Worm (Caenorhabditis elegans) whole organism, L4 larva: ENCODE results near the gene sfxn-1.4.

Source experiments
- F49E8.2 ChIP-seq: sonication (generic microtip); optimal IDR thresholded peaks from 2 replicates; lab custom pipeline; 2016; ENCODE audit warnings: missing compliant biosample characterization, mild to moderate bottlenecking, missing genetic modification characterization, borderline replicate concordance
- T20F7.1 ChIP-seq: fragments of 200-800 bp; sonication (Bioruptor generic); optimal IDR thresholded peaks from 2 replicates; lab custom pipeline; 2018; ENCODE audit warnings: mild to moderate bottlenecking, missing genetic modification characterization, missing compliant biosample characterization
- T26A8.4 ChIP-seq: fragments of 200-800 bp; sonication (Bioruptor generic); IDR thresholded peaks from 2 replicates; pipeline ENCODE4 v1.3.6; 2022; ENCODE audit warnings: missing genetic modification characterization, missing compliant biosample characterization
- Y5F2A.4 ChIP-seq: fragments of 200-800 bp; sonication (Bioruptor generic); optimal IDR thresholded peaks from 2 replicates; lab custom pipeline; 2018; ENCODE audit warnings: mild to moderate bottlenecking, missing genetic modification characterization, missing compliant biosample characterization
- ZK337.2 ChIP-seq: fragments of 200-800 bp; sonication (Bioruptor generic); IDR thresholded peaks from 2 replicates; pipeline ENCODE4 v1.3.6; 2022; ENCODE audit warnings: missing genetic modification reagents, missing genetic modification characterization, missing compliant biosample characterization
- ama-1 ChIP-seq: fragments of 150-350 bp; optimal IDR thresholded peaks from 2 replicates; lab custom pipeline; 2014; ENCODE audit warnings: inconsistent platforms, mixed read lengths
- arid-1 ChIP-seq: fragments of 200-800 bp; sonication (Bioruptor generic); conservative IDR thresholded peaks from 2 replicates; pipeline ENCODE4 v1.3.6; 2022; ENCODE audit warnings: missing genetic modification reagents, missing genetic modification characterization, missing compliant biosample characterization
- attf-4 ChIP-seq: sonication (generic microtip); optimal IDR thresholded peaks from 3 replicates; lab custom pipeline; 2017; ENCODE audit warnings: missing biosample characterization, missing genetic modification characterization
- ceh-28 ChIP-seq: fragments of 150-350 bp; optimal IDR thresholded peaks from 2 replicates; lab custom pipeline; 2014; ENCODE audit warnings: missing biosample characterization, missing genetic modification reagents, missing genetic modification characterization
- ceh-62 ChIP-seq: sonication (generic microtip); optimal IDR thresholded peaks from 2 replicates; lab custom pipeline; 2017; ENCODE audit warnings: missing biosample characterization, missing genetic modification characterization
- ceh-82 ChIP-seq: sonication (generic microtip); optimal IDR thresholded peaks from 2 replicates; lab custom pipeline; 2017; ENCODE audit warnings: missing biosample characterization, missing genetic modification characterization
- ctbp-1 ChIP-seq: fragments of 200-800 bp; sonication (Bioruptor generic); IDR thresholded peaks from 2 replicates; pipeline ENCODE4 v1.3.6; 2022; ENCODE audit warnings: missing genetic modification reagents, missing genetic modification characterization, missing compliant biosample characterization
- daf-12 ChIP-seq: fragments of 150-350 bp; optimal IDR thresholded peaks from 2 replicates; lab custom pipeline; 2014; ENCODE audit warnings: missing biosample characterization, missing genetic modification reagents, missing genetic modification characterization
- daf-16 ChIP-seq, 3 experiments: sonication (generic microtip); optimal IDR thresholded peaks; 2 replicates each; lab custom pipeline; 2016 to 2017; ENCODE audit warnings: missing genetic modification characterization in 3 of 3, missing genetic modification reagents in 3 of 3, mild to moderate bottlenecking in 2 of 3, missing compliant biosample characterization in 2 of 3, missing biosample characterization in 1 of 3, moderate library complexity in 1 of 3
- daf-8 ChIP-seq: fragments of 200-800 bp; sonication (Bioruptor generic); IDR thresholded peaks from 2 replicates; pipeline ENCODE4 v1.3.6; 2022; ENCODE audit warnings: missing genetic modification characterization, missing compliant biosample characterization
- dmd-8 ChIP-seq: fragments of 200-800 bp; sonication (Bioruptor generic); IDR thresholded peaks from 2 replicates; pipeline ENCODE4 v1.3.6; 2022; ENCODE audit warnings: missing genetic modification characterization, missing compliant biosample characterization
- dpl-1 ChIP-seq: fragments of 150-350 bp; optimal IDR thresholded peaks from 2 replicates; lab custom pipeline; 2014; ENCODE audit warnings: missing biosample characterization, missing genetic modification reagents, missing genetic modification characterization
- duxl-1 ChIP-seq: sonication (generic microtip); optimal IDR thresholded peaks from 2 replicates; lab custom pipeline; 2016; ENCODE audit warnings: mild to moderate bottlenecking, missing genetic modification characterization, moderate library complexity, missing compliant biosample characterization; ENCODE audit not compliant: poor library complexity
- egl-43 ChIP-seq: fragments of 200-800 bp; sonication (Bioruptor generic); IDR thresholded peaks from 2 replicates; pipeline ENCODE4 v1.3.6; 2022; ENCODE audit warnings: missing genetic modification reagents, missing genetic modification characterization, missing compliant biosample characterization
- fkh-10 ChIP-seq: fragments of 150-350 bp; optimal IDR thresholded peaks from 2 replicates; lab custom pipeline; 2014; ENCODE audit warnings: missing biosample characterization, missing genetic modification reagents, missing genetic modification characterization
- hif-1 ChIP-seq, 2 experiments: sonication (generic microtip); optimal IDR thresholded peaks; 2 replicates each; lab custom pipeline; 2016 to 2017; ENCODE audit warnings: missing compliant biosample characterization in 2 of 2, missing genetic modification characterization in 2 of 2, missing genetic modification reagents in 2 of 2, missing genotype in 2 of 2, mild to moderate bottlenecking in 1 of 2
- lim-7 ChIP-seq: fragments of 200-800 bp; sonication (Bioruptor generic); IDR thresholded peaks from 2 replicates; pipeline ENCODE4 v1.3.6; 2022; ENCODE audit warnings: missing genetic modification characterization, missing compliant biosample characterization
- lin-38 ChIP-seq: fragments of 200-800 bp; sonication (Bioruptor generic); IDR thresholded peaks from 2 replicates; pipeline ENCODE4 v1.3.6; 2022; ENCODE audit warnings: missing genetic modification reagents, missing genetic modification characterization, missing compliant biosample characterization
- lir-3 ChIP-seq: sonication (generic microtip); optimal IDR thresholded peaks from 2 replicates; lab custom pipeline; 2016; ENCODE audit warnings: mild to moderate bottlenecking, missing genetic modification characterization, missing compliant biosample characterization
- lsy-2 ChIP-seq, 2 experiments: fragments of 150-350 bp in 1 of 2; sonication (generic microtip) in 1 of 2; optimal IDR thresholded peaks; 2 replicates each; lab custom pipeline; 2014 to 2017; ENCODE audit warnings: missing biosample characterization in 2 of 2, missing genetic modification characterization in 2 of 2
- madf-5 ChIP-seq, 2 experiments: fragments of 200-800 bp; sonication (Bioruptor generic); IDR thresholded peaks; 2 replicates each; pipeline ENCODE4 v1.3.6; 2022; ENCODE audit warnings: missing compliant biosample characterization in 2 of 2, missing genetic modification characterization in 2 of 2
- mdt-29 ChIP-seq: fragments of 200-800 bp; sonication (Bioruptor generic); IDR thresholded peaks from 2 replicates; pipeline ENCODE4 v1.3.6; 2022; ENCODE audit warnings: missing genetic modification reagents, missing genetic modification characterization, missing compliant biosample characterization
- mep-1 ChIP-seq: fragments of 150-350 bp; sonication (generic microtip); optimal IDR thresholded peaks from 3 replicates; lab custom pipeline; 2014; ENCODE audit warnings: missing biosample characterization, missing genetic modification characterization
- mxl-2 ChIP-seq: fragments of 200-800 bp; sonication (Bioruptor generic); conservative IDR thresholded peaks from 2 replicates; pipeline ENCODE4 v1.3.6; 2022; ENCODE audit warnings: missing genetic modification reagents, missing genetic modification characterization, missing compliant biosample characterization
- nhr-10 ChIP-seq: fragments of 150-350 bp; optimal IDR thresholded peaks from 2 replicates; lab custom pipeline; 2014; ENCODE audit warnings: missing biosample characterization, missing genetic modification characterization
- nhr-102 ChIP-seq: sonication (generic microtip); optimal IDR thresholded peaks from 2 replicates; lab custom pipeline; 2016; ENCODE audit warnings: mild to moderate bottlenecking, missing genetic modification characterization, moderate library complexity, missing compliant biosample characterization
- nhr-25 ChIP-seq: sonication (generic microtip); optimal IDR thresholded peaks from 2 replicates; lab custom pipeline; 2017; ENCODE audit warnings: missing genetic modification characterization, mild to moderate bottlenecking, missing compliant biosample characterization, antibody characterized with exemption, moderate library complexity, borderline replicate concordance; ENCODE audit not compliant: insufficient read depth
- nhr-28 ChIP-seq: fragments of 150-350 bp; optimal IDR thresholded peaks from 2 replicates; lab custom pipeline; 2014; ENCODE audit warnings: missing biosample characterization, missing genetic modification characterization
- nhr-42 ChIP-seq: fragments of 200-800 bp; sonication (Bioruptor generic); IDR thresholded peaks from 2 replicates; pipeline ENCODE4 v1.3.6; 2022; ENCODE audit warnings: missing genetic modification characterization, missing compliant biosample characterization
- nhr-48 ChIP-seq: sonication (generic microtip); optimal IDR thresholded peaks from 2 replicates; lab custom pipeline; 2016; ENCODE audit warnings: mild to moderate bottlenecking, missing genetic modification characterization, missing compliant biosample characterization
- nhr-6 ChIP-seq: fragments of 150-350 bp; optimal IDR thresholded peaks from 2 replicates; lab custom pipeline; 2014; ENCODE audit warnings: missing biosample characterization, missing genetic modification characterization
- nhr-76 ChIP-seq: fragments of 150-350 bp; optimal IDR thresholded peaks from 2 replicates; lab custom pipeline; 2014; ENCODE audit warnings: missing biosample characterization, missing genetic modification characterization
- nhr-77 ChIP-seq: fragments of 150-350 bp; optimal IDR thresholded peaks from 2 replicates; lab custom pipeline; 2014; ENCODE audit warnings: missing biosample characterization, missing genetic modification characterization
- php-3 ChIP-seq: fragments of 200-800 bp; sonication (Bioruptor generic); IDR thresholded peaks from 2 replicates; pipeline ENCODE4 v1.3.6; 2022; ENCODE audit warnings: missing genetic modification reagents, missing genetic modification characterization, missing compliant biosample characterization
- pqm-1 ChIP-seq: sonication (generic microtip); optimal IDR thresholded peaks from 2 replicates; lab custom pipeline; 2017; ENCODE audit warnings: missing biosample characterization, missing genetic modification characterization
- rbr-2 ChIP-seq: sonication (generic microtip); optimal IDR thresholded peaks from 2 replicates; lab custom pipeline; 2016; ENCODE audit warnings: missing genotype, missing genetic modification characterization, missing compliant biosample characterization
- set-16 ChIP-seq: fragments of 200-800 bp; sonication (Bioruptor generic); IDR thresholded peaks from 2 replicates; pipeline ENCODE4 v1.3.6; 2022; ENCODE audit warnings: missing genetic modification reagents, missing genetic modification characterization, missing compliant biosample characterization
- skn-1 ChIP-seq: fragments of 150-350 bp; optimal IDR thresholded peaks from 2 replicates; lab custom pipeline; 2014; ENCODE audit warnings: missing biosample characterization, missing genetic modification characterization
- snpc-4 ChIP-seq: fragments of 150-350 bp; optimal IDR thresholded peaks from 2 replicates; lab custom pipeline; 2014; ENCODE audit warnings: missing biosample characterization, missing genetic modification characterization
- spr-1 ChIP-seq: sonication (generic microtip); optimal IDR thresholded peaks from 2 replicates; lab custom pipeline; 2016; ENCODE audit warnings: mild to moderate bottlenecking, missing genetic modification characterization, missing compliant biosample characterization
- spr-3 ChIP-seq: fragments of 200-800 bp; sonication (Bioruptor generic); optimal IDR thresholded peaks from 2 replicates; lab custom pipeline; 2018; ENCODE audit warnings: mild to moderate bottlenecking, missing genetic modification characterization, missing compliant biosample characterization
- unc-130 ChIP-seq: sonication (generic microtip); optimal IDR thresholded peaks from 2 replicates; lab custom pipeline; 2016; ENCODE audit warnings: missing genetic modification reagents, missing genetic modification characterization, missing compliant biosample characterization
- unc-39 ChIP-seq: sonication (generic microtip); optimal IDR thresholded peaks from 2 replicates; lab custom pipeline; 2017; ENCODE audit warnings: missing biosample characterization, missing genetic modification characterization
- vab-7 ChIP-seq: fragments of 200-800 bp; sonication (Bioruptor generic); IDR thresholded peaks from 2 replicates; pipeline ENCODE4 v1.3.6; 2022; ENCODE audit warnings: missing genetic modification reagents, missing genetic modification characterization, missing compliant biosample characterization
- zag-1 ChIP-seq: fragments of 150-350 bp; optimal IDR thresholded peaks from 2 replicates; lab custom pipeline; 2014; ENCODE audit warnings: missing biosample characterization, missing genetic modification characterization
- zfp-2 ChIP-seq: sonication (generic microtip); optimal IDR thresholded peaks from 2 replicates; lab custom pipeline; 2016; ENCODE audit warnings: mild to moderate bottlenecking, missing genetic modification characterization, missing compliant biosample characterization
- zip-2 ChIP-seq: fragments of 150-350 bp; optimal IDR thresholded peaks from 2 replicates; lab custom pipeline; 2014; ENCODE audit warnings: missing biosample characterization, missing genetic modification characterization

Gene sfxn-1.4

ce11 chrII:11632689-11633088 is 48.3 kb downstream of the sfxn-1.4 start:
- no peak for TF ChIP-seq F49E8.2 (tag; lab: Kevin White, UChicago)
- no peak for TF ChIP-seq nhr-76 (tag; lab: Kevin White, UChicago)
- TF ChIP-seq set-16 (GFP tag; lab: Robert Waterston, UW): peak; percentile 26; the same call in 1 of the 2 replicates
- TF ChIP-seq ama-1: no peak
- TF ChIP-seq spr-1 (tag; lab: Kevin White, UChicago): no peak
- no peak for TF ChIP-seq nhr-102 (tag; lab: Kevin White, UChicago)
- no peak for TF ChIP-seq spr-3 (GFP tag; lab: Kevin White, UChicago)
- TF ChIP-seq duxl-1 (tag; lab: Kevin White, UChicago): no peak
- TF ChIP-seq dpl-1 (GFP tag; lab: Kevin White, UChicago): no peak
- no peak for TF ChIP-seq nhr-6 (tag; lab: Kevin White, UChicago)
- TF ChIP-seq pqm-1 (tag; lab: Kevin White, UChicago): no peak
- no peak for TF ChIP-seq zag-1 (tag; lab: Kevin White, UChicago)
- TF ChIP-seq fkh-10: peak; percentile 29
- TF ChIP-seq mdt-29 (GFP tag; lab: Robert Waterston, UW): no peak
- no peak for TF ChIP-seq unc-39
- TF ChIP-seq daf-8 (GFP tag; lab: Robert Waterston, UW): no peak
- TF ChIP-seq dmd-8: no peak
- TF ChIP-seq lir-3 (tag; lab: Kevin White, UChicago): no peak
- TF ChIP-seq daf-12 (tag; lab: Kevin White, UChicago): no peak
- no peak for TF ChIP-seq T26A8.4 (GFP tag; lab: Robert Waterston, UW)
- no peak for TF ChIP-seq lin-38 (GFP tag; lab: Robert Waterston, UW)
- TF ChIP-seq ceh-28: no peak
- TF ChIP-seq nhr-25 (tag; lab: Kevin White, UChicago): peak; percentile 5
- TF ChIP-seq Y5F2A.4 (GFP tag; lab: Kevin White, UChicago): no peak
- TF ChIP-seq arid-1 (GFP tag; lab: Robert Waterston, UW): no peak
- TF ChIP-seq nhr-10: no peak
- TF ChIP-seq ceh-82 (tag; lab: Kevin White, UChicago): no peak
- no peak for TF ChIP-seq skn-1 (tag; lab: Kevin White, UChicago)
- TF ChIP-seq vab-7 (GFP tag; lab: Robert Waterston, UW): no peak; the same call in 1 of the 2 replicates
- peak; percentile 47 for TF ChIP-seq nhr-28
- no peak for TF ChIP-seq madf-5 (GFP tag; IDR thresholded peaks at IDR 0.05; lab: Robert Waterston, UW)
- TF ChIP-seq attf-4 (tag; lab: Kevin White, UChicago): no peak
- peak; percentile 51 for TF ChIP-seq nhr-77 (tag; lab: Kevin White, UChicago)
- TF ChIP-seq T20F7.1: no peak
- TF ChIP-seq mep-1 (tag; lab: Kevin White, UChicago): peak; percentile 52
- TF ChIP-seq unc-130: no peak
- TF ChIP-seq zip-2 (tag; lab: Kevin White, UChicago): no peak
- peak in 1 of 2 experiments; percentile 41 for TF ChIP-seq lsy-2 (tag; optimal IDR thresholded peaks at IDR 0.05; lab: Kevin White, UChicago)
- TF ChIP-seq daf-16 (GFP tag; optimal IDR thresholded peaks at IDR 0.05; lab: Kevin White, UChicago): no peak
- peak; percentile 40 for TF ChIP-seq daf-16 (tag; optimal IDR thresholded peaks at IDR 0.05; lab: Kevin White, UChicago)
- TF ChIP-seq ctbp-1 (GFP tag; lab: Robert Waterston, UW): 0 out of 2 replicates have a peak, but pooled peaks have one; percentile 42
- TF ChIP-seq lim-7 (GFP tag; lab: Robert Waterston, UW): no peak
- TF ChIP-seq nhr-42 (GFP tag; lab: Robert Waterston, UW): no peak
- TF ChIP-seq php-3 (GFP tag; lab: Robert Waterston, UW): no peak
- TF ChIP-seq ZK337.2 (GFP tag; lab: Robert Waterston, UW): no peak
- no peak for TF ChIP-seq egl-43
- TF ChIP-seq ceh-62 (tag; lab: Kevin White, UChicago): no peak
- no peak for TF ChIP-seq snpc-4
- peak; percentile 41 for TF ChIP-seq rbr-2
- TF ChIP-seq hif-1 (tag; optimal IDR thresholded peaks at IDR 0.05; lab: Kevin White, UChicago): peak in 1 of 2 experiments; percentile 16
- TF ChIP-seq zfp-2 (tag; lab: Kevin White, UChicago): no peak
- TF ChIP-seq mxl-2: no peak
- TF ChIP-seq nhr-48 (tag; lab: Kevin White, UChicago): peak; percentile 6
